Fruit fly (Drosophila melanogaster): Measurements from ENCODE around the gene CG32756.
A peak's percentile ranks its signal among the peaks of the same experiment; 100 is the strongest.

CG32756 gene

dm6 chrX:5900146-5901093 is 45.1 kb upstream of the CG32756 start, which contains the start of gene Act5C (continued):
- peak; percentile 93 for TF ChIP-seq gcm (GFP tag; optimal IDR thresholded peaks at IDR 0.05)
- peak; percentile 83 for TF ChIP-seq Gsc (GFP tag; IDR thresholded peaks at IDR 0.05)
- TF ChIP-seq HLH54F (GFP tag; optimal IDR thresholded peaks at IDR 0.05), result peak; percentile 90
- TF ChIP-seq Med (GFP tag), result peak; percentile 99
- TF ChIP-seq h (optimal IDR thresholded peaks at IDR 0.05), result no peak
- TF ChIP-seq MBD-R2 (GFP tag; IDR thresholded peaks at IDR 0.05), result peak; percentile 75
- peak; percentile 74 for TF ChIP-seq CG14965 (GFP tag; optimal IDR thresholded peaks at IDR 0.05; ENCODE audit: borderline replicate concordance)
- peak; percentile 89 for TF ChIP-seq pho (GFP tag; optimal IDR thresholded peaks at IDR 0.05)
- TF ChIP-seq ase (GFP tag; IDR thresholded peaks at IDR 0.05), result peak; percentile 87
- TF ChIP-seq CG11093 (GFP tag; IDR thresholded peaks at IDR 0.05), result peak; percentile 89; the same call in 2 of the 3 replicates
- TF ChIP-seq MESR4 (GFP tag; optimal IDR thresholded peaks at IDR 0.05), result peak; percentile 57
- TF ChIP-seq psq (GFP tag; optimal IDR thresholded peaks at IDR 0.05), result peak; percentile 74
- TF ChIP-seq ftz-f1 (GFP tag; optimal IDR thresholded peaks at IDR 0.05), result peak; percentile 11
- TF ChIP-seq CG6683 (GFP tag; optimal IDR thresholded peaks at IDR 0.05), result peak; percentile 83
- TF ChIP-seq CG10274 (GFP tag; optimal IDR thresholded peaks at IDR 0.05), result peak; percentile 97
- peak; percentile 58 for TF ChIP-seq Adf1 (GFP tag; IDR thresholded peaks at IDR 0.05)
- peak; percentile 100 for TF ChIP-seq D19A (tag; optimal IDR thresholded peaks at IDR 0.05)
- TF ChIP-seq nerfin-1 (tag; optimal IDR thresholded peaks at IDR 0.05), result peak; percentile 91
- TF ChIP-seq dysf (GFP tag; IDR thresholded peaks at IDR 0.05), result peak; percentile 95
- peak; percentile 98 for TF ChIP-seq CG12769 (tag; optimal IDR thresholded peaks at IDR 0.05)
- TF ChIP-seq klu (GFP tag; IDR thresholded peaks at IDR 0.05), result peak; percentile 77
- peak; percentile 93 for TF ChIP-seq NC2α (GFP tag; optimal IDR thresholded peaks at IDR 0.05)
- peak; percentile 91 for TF ChIP-seq CG9932 (GFP tag; IDR thresholded peaks at IDR 0.05)
- TF ChIP-seq nmo (GFP tag; optimal IDR thresholded peaks at IDR 0.05), result peak; percentile 95
- peak; percentile 72 for TF ChIP-seq Taf1 (GFP tag; IDR thresholded peaks at IDR 0.05)
- peak; percentile 90 for TF ChIP-seq CG32772 (GFP tag; IDR thresholded peaks at IDR 0.05)
- TF ChIP-seq Bgb (GFP tag; IDR thresholded peaks at IDR 0.05; ENCODE audit: partially characterized antibody), result no peak; the same call in 1 of the 2 replicates
- peak; percentile 89 for TF ChIP-seq tgo (GFP tag; IDR thresholded peaks at IDR 0.05)
- no peak for TF ChIP-seq bigmax (GFP tag; optimal IDR thresholded peaks at IDR 0.05)
- TF ChIP-seq fd3F (GFP tag; optimal IDR thresholded peaks at IDR 0.05), result peak; percentile 79
- peak; percentile 100 for TF ChIP-seq zf30C (GFP tag; optimal IDR thresholded peaks at IDR 0.05)
- TF ChIP-seq CG8089 (GFP tag; optimal IDR thresholded peaks at IDR 0.05), result peak; percentile 93
- TF ChIP-seq CG3838 (GFP tag; optimal IDR thresholded peaks at IDR 0.05), result peak; percentile 85
- peak; percentile 92 for TF ChIP-seq trem (tag; optimal IDR thresholded peaks at IDR 0.05)
- TF ChIP-seq sd (tag; optimal IDR thresholded peaks at IDR 0.05), result peak; percentile 73
- peak; percentile 77 for TF ChIP-seq CG5180 (GFP tag; optimal IDR thresholded peaks at IDR 0.05)
- TF ChIP-seq Elba2 (GFP tag; optimal IDR thresholded peaks at IDR 0.05), result peak; percentile 74
- TF ChIP-seq CG14860 (GFP tag; IDR thresholded peaks at IDR 0.05; ENCODE audit: partially characterized antibody), result no peak
- TF ChIP-seq CG12219 (GFP tag; optimal IDR thresholded peaks at IDR 0.05), result peak; percentile 94
- TF ChIP-seq gro (GFP tag; optimal IDR thresholded peaks at IDR 0.05), result peak; percentile 93
- peak; percentile 71 for TF ChIP-seq sqz (GFP tag; optimal IDR thresholded peaks at IDR 0.05)
- TF ChIP-seq bowl (GFP tag; IDR thresholded peaks at IDR 0.05), result peak; percentile 81
- TF ChIP-seq Mad (GFP tag; optimal IDR thresholded peaks at IDR 0.05), result peak; percentile 96
- peak; percentile 90 for TF ChIP-seq Abd-B (GFP tag; optimal IDR thresholded peaks at IDR 0.05)
- peak; percentile 94 for TF ChIP-seq lmd (GFP tag; IDR thresholded peaks at IDR 0.05)
- peak; percentile 94 for TF ChIP-seq CHES-1-like (GFP tag; optimal IDR thresholded peaks at IDR 0.05)
- peak; percentile 93 for TF ChIP-seq Hr3 (GFP tag; optimal IDR thresholded peaks at IDR 0.05)
- peak; percentile 93 for TF ChIP-seq CG30431 (GFP tag; optimal IDR thresholded peaks at IDR 0.05)
